Worm (Caenorhabditis elegans) whole organism, early embryonic: ENCODE data around the gene srj-44.

Source experiments
- B0310.2 ChIP-seq: sonication (generic microtip); optimal IDR thresholded peaks from 2 replicates; lab custom pipeline; 2016; ENCODE audit warnings: mild to moderate bottlenecking, missing genetic modification characterization, missing compliant biosample characterization
- F13C5.2 ChIP-seq: sonication (generic microtip); optimal IDR thresholded peaks from 2 replicates; lab custom pipeline; 2017; ENCODE audit warnings: mild to moderate bottlenecking, missing genetic modification characterization, inconsistent platforms, missing compliant biosample characterization
- aly-1 ChIP-seq: sonication (generic microtip); optimal IDR thresholded peaks from 2 replicates; lab custom pipeline; 2016; ENCODE audit warnings: missing genetic modification characterization, missing compliant biosample characterization
- ama-1 ChIP-seq: fragments of 150-350 bp; optimal IDR thresholded peaks from 2 replicates; lab custom pipeline; 2014
- ceh-13 ChIP-seq: fragments of 200-800 bp; sonication (Bioruptor generic); optimal IDR thresholded peaks from 2 replicates; lab custom pipeline; 2018; ENCODE audit warnings: mild to moderate bottlenecking, missing genetic modification characterization, missing compliant biosample characterization
- ceh-36 ChIP-seq: sonication (generic microtip); optimal IDR thresholded peaks from 2 replicates; lab custom pipeline; 2016; ENCODE audit warnings: missing genetic modification characterization, inconsistent platforms, missing compliant biosample characterization
- ets-7 ChIP-seq: sonication (generic microtip); optimal IDR thresholded peaks from 2 replicates; lab custom pipeline; 2016; ENCODE audit warnings: missing genotype, missing genetic modification characterization, missing compliant biosample characterization
- flt-1 ChIP-seq: fragments of 200-800 bp; sonication (Bioruptor generic); IDR thresholded peaks from 2 replicates; pipeline ENCODE4 v1.3.6; 2022; ENCODE audit warnings: missing genetic modification characterization, missing compliant biosample characterization
- hmbx-1 ChIP-seq: sonication (generic microtip); optimal IDR thresholded peaks from 2 replicates; lab custom pipeline; 2016; ENCODE audit warnings: mild to moderate bottlenecking, missing genetic modification characterization, missing compliant biosample characterization
- hmg-4 ChIP-seq: fragments of 200-800 bp; sonication (Bioruptor generic); optimal IDR thresholded peaks from 2 replicates; lab custom pipeline; 2018; ENCODE audit warnings: mild to moderate bottlenecking, missing genetic modification characterization, missing compliant biosample characterization
- hnd-1 ChIP-seq: sonication (generic microtip); optimal IDR thresholded peaks from 2 replicates; lab custom pipeline; 2016; ENCODE audit warnings: missing genetic modification characterization, missing compliant biosample characterization
- pes-1 ChIP-seq: fragments of 200-800 bp; sonication (Bioruptor generic); IDR thresholded peaks from 2 replicates; pipeline ENCODE4 v1.3.6; 2022; ENCODE audit warnings: missing genetic modification reagents, missing genetic modification characterization, missing compliant biosample characterization
- scrt-1 ChIP-seq: fragments of 200-800 bp; sonication (Bioruptor generic); IDR thresholded peaks from 2 replicates; pipeline ENCODE4 v1.3.6; 2022; ENCODE audit warnings: missing genetic modification characterization, missing compliant biosample characterization
- sea-1 ChIP-seq: fragments of 200-800 bp; sonication (Bioruptor generic); conservative IDR thresholded peaks from 2 replicates; pipeline ENCODE4 v1.3.6; 2022; ENCODE audit warnings: missing genetic modification characterization, missing compliant biosample characterization
- tbx-11 ChIP-seq: fragments of 200-800 bp; sonication (Bioruptor generic); IDR thresholded peaks from 2 replicates; pipeline ENCODE4 v1.3.6; 2022; ENCODE audit warnings: missing genetic modification characterization, missing compliant biosample characterization
- tbx-37 ChIP-seq: fragments of 200-800 bp; sonication (Bioruptor generic); conservative IDR thresholded peaks from 2 replicates; pipeline ENCODE4 v1.3.6; 2022; ENCODE audit warnings: missing genetic modification reagents, missing genetic modification characterization, missing compliant biosample characterization
- tra-4 ChIP-seq: sonication (generic microtip); optimal IDR thresholded peaks from 2 replicates; lab custom pipeline; 2017; ENCODE audit warnings: missing genetic modification characterization, missing compliant biosample characterization

srj-44 gene

ce11 chrV:2845771-2846170 is at the start of gene srj-44:
srj-44 (minus strand) TSS chrV:2845871.
- TF ChIP-seq flt-1 (GFP tag; lab: Robert Waterston, UW) (no peak), tra-4 (tag; lab: Kevin White, UChicago) (no peak), aly-1 (tag; lab: Kevin White, UChicago) (no peak), B0310.2 (tag; lab: Kevin White, UChicago) (no peak), ets-7 (no peak), pes-1 (GFP tag; lab: Robert Waterston, UW) (no peak), tbx-11 (GFP tag; lab: Robert Waterston, UW) (no peak), sea-1 (GFP tag; lab: Robert Waterston, UW) (no peak), F13C5.2 (no peak)

- TF ChIP-seq ceh-36: no peak
- no peak for TF ChIP-seq flt-1 (GFP tag; lab: Robert Waterston, UW)
- no peak for TF ChIP-seq scrt-1
- TF ChIP-seq hmg-4 (GFP tag; lab: Kevin White, UChicago): no peak
- no peak for TF ChIP-seq B0310.2 (tag; lab: Kevin White, UChicago)
- no peak for TF ChIP-seq F13C5.2
- no peak for TF ChIP-seq ceh-13 (GFP tag; lab: Kevin White, UChicago)
- TF ChIP-seq hnd-1 (tag; lab: Kevin White, UChicago): no peak
- TF ChIP-seq aly-1 (tag; lab: Kevin White, UChicago): no peak
- TF ChIP-seq pes-1 (GFP tag; lab: Robert Waterston, UW): no peak
- TF ChIP-seq sea-1 (GFP tag; lab: Robert Waterston, UW): no peak
- TF ChIP-seq hmbx-1 (tag; lab: Kevin White, UChicago): no peak
- no peak for TF ChIP-seq tra-4 (tag; lab: Kevin White, UChicago)
- no peak for TF ChIP-seq ets-7
- TF ChIP-seq tbx-11 (GFP tag; lab: Robert Waterston, UW): no peak
- TF ChIP-seq ama-1 (lab: Kevin White, UChicago): no peak
- no peak for TF ChIP-seq tbx-37 (GFP tag; lab: Robert Waterston, UW)
These were observed 47.3 kb upstream of the srj-44 start, which contains the start of gene srh-127 for ce11 chrV:2892976-2893375. srh-127 (plus strand) TSS chrV:2893276.

DNA sequence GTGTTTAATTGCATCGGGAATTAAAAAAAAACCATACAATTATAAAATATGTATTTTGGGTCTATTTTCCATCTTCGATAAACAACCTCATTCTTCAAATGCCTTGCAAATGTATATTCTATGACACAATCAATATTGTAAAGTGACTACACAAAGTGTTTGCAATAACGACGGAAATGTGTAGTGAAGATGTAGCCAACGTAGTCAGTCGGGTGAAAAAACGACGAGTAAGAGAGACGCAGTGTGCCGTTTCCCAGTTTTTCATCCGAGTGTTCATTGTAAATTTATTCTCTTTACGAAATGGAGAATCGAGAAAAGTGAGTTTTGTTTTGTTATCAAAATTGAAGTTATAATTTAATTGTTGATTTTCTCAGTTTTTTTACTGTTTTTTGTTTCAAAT is 46.3 kb upstream of the srj-44 start, which contains the start of gene F37B4.15:
Gene F37B4.15, plus strand, starts transcription at position 301 of the 400 bp plus-strand sequence.
- TF ChIP-seq hmbx-1 (tag; lab: Kevin White, UChicago) (no peak), ama-1 (lab: Kevin White, UChicago) (no peak), pes-1 (GFP tag; lab: Robert Waterston, UW) (no peak), hnd-1 (tag; lab: Kevin White, UChicago) (no peak), B0310.2 (tag; lab: Kevin White, UChicago) (no peak), sea-1 (GFP tag; lab: Robert Waterston, UW) (no peak), tra-4 (tag; lab: Kevin White, UChicago) (no peak), flt-1 (GFP tag; lab: Robert Waterston, UW) (no peak)

- TF ChIP-seq flt-1 (GFP tag; lab: Robert Waterston, UW): no peak
- no peak for TF ChIP-seq tbx-37 (GFP tag; lab: Robert Waterston, UW)
- no peak for TF ChIP-seq hmbx-1 (tag; lab: Kevin White, UChicago)
- no peak for TF ChIP-seq ceh-36
- TF ChIP-seq ceh-13 (GFP tag; lab: Kevin White, UChicago): no peak
- TF ChIP-seq aly-1 (tag; lab: Kevin White, UChicago): no peak
- no peak for TF ChIP-seq F13C5.2
- TF ChIP-seq tra-4 (tag; lab: Kevin White, UChicago): no peak
- TF ChIP-seq scrt-1: no peak
- no peak for TF ChIP-seq ama-1 (lab: Kevin White, UChicago)
- TF ChIP-seq tbx-11 (GFP tag; lab: Robert Waterston, UW): no peak
- no peak for TF ChIP-seq sea-1 (GFP tag; lab: Robert Waterston, UW)
- TF ChIP-seq hmg-4 (GFP tag; lab: Kevin White, UChicago): no peak
- no peak for TF ChIP-seq pes-1 (GFP tag; lab: Robert Waterston, UW)
- no peak for TF ChIP-seq B0310.2 (tag; lab: Kevin White, UChicago)
These were observed 43.0 kb upstream of the srj-44 start, which contains the start of gene srw-4 for ce11 chrV:2888681-2889080. srw-4 (minus strand) TSS chrV:2888781.

ce11 chrV:2888265-2888664 is 42.6 kb upstream of the srj-44 start:
- TF ChIP-seq tbx-37 (GFP tag; lab: Robert Waterston, UW) (no peak), ets-7 (no peak), ama-1 (lab: Kevin White, UChicago) (no peak), sea-1 (GFP tag; lab: Robert Waterston, UW) (no peak), B0310.2 (tag; lab: Kevin White, UChicago) (no peak), tbx-11 (GFP tag; lab: Robert Waterston, UW) (no peak), hmg-4 (GFP tag; lab: Kevin White, UChicago) (no peak), tra-4 (tag; lab: Kevin White, UChicago) (no peak), F13C5.2 (no peak), ceh-13 (GFP tag; lab: Kevin White, UChicago) (no peak), ceh-36 (no peak), flt-1 (GFP tag; lab: Robert Waterston, UW) (no peak), hmbx-1 (tag; lab: Kevin White, UChicago) (no peak), pes-1 (GFP tag; lab: Robert Waterston, UW) (no peak), scrt-1 (no peak), aly-1 (tag; lab: Kevin White, UChicago) (no peak)

DNA sequence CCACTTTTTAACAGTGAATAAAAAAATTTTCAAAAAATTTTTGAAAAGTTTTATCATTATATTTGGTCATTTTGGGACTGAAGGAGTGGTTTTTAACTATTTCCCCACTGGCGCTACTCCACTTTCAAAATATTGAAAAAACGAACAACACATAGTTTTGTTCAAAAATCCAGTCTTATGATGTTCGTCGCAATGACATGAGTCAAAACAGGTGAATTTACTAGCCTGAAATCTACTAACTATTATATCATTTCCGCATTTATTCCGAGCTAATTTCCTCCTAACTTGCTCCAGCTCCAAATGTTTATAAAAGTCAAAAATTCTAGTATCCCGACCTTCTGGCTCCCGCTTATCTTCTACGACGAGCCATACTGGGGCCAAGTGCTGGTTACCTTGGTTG is 38.7 kb upstream of the srj-44 start, which contains the start of gene sre-24:
Gene sre-24, plus strand, starts transcription at position 301 of the 400 bp plus-strand sequence.
- no peak for TF ChIP-seq tra-4 (tag; lab: Kevin White, UChicago)
- TF ChIP-seq B0310.2 (tag; lab: Kevin White, UChicago): no peak
- no peak for TF ChIP-seq flt-1 (GFP tag; lab: Robert Waterston, UW)
- no peak for TF ChIP-seq ets-7
- TF ChIP-seq tbx-11 (GFP tag; lab: Robert Waterston, UW): no peak
- no peak for TF ChIP-seq F13C5.2
- no peak for TF ChIP-seq ceh-36

- no peak for TF ChIP-seq hmg-4 (GFP tag; lab: Kevin White, UChicago)
These were observed 37.4 kb upstream of the srj-44 start for ce11 chrV:2883097-2883496.
